Worm (Caenorhabditis elegans): ENCODE results near the gene F59A6.4.

F59A6.4 gene

DNA sequence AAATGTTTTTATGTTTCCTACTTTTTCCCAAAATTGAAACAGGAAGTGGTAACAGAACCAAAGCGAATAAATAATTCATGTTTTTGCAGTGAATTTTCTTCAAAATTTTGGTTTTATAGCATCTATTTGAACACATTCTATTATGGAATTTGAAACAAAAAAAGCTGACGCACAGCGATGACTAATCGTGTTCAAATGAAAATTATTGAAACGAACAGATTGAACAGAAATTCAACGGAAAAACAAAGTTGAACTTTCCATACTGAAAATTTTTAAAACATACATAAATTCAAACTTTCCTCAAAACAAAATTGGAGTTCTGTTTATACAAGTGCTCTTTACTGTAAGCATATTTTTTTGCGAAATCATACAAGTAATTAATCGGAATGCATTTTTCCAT lies 7.1 kb downstream of the F59A6.4 start, which contains the start of gene F59A6.12:
Gene F59A6.12 (minus strand): TSS at position 101 of the 400 bp plus-strand sequence.
- no peak for TF ChIP-seq ceh-13 (GFP tag; optimal IDR thresholded peaks at IDR 0.05)
- no peak for TF ChIP-seq tbx-11 (GFP tag; IDR thresholded peaks at IDR 0.05)
- TF ChIP-seq sea-1 (GFP tag; conservative IDR thresholded peaks at IDR 0.05): no peak
- TF ChIP-seq tra-4 (tag; optimal IDR thresholded peaks at IDR 0.05): no peak
- no peak for TF ChIP-seq pes-1 (GFP tag; IDR thresholded peaks at IDR 0.05)
- TF ChIP-seq ets-7 (tag; optimal IDR thresholded peaks at IDR 0.05): no peak
- TF ChIP-seq hnd-1 (tag; optimal IDR thresholded peaks at IDR 0.05): no peak
- no peak for TF ChIP-seq hmbx-1 (tag; optimal IDR thresholded peaks at IDR 0.05)
- no peak for TF ChIP-seq hmg-4 (GFP tag; optimal IDR thresholded peaks at IDR 0.05)
- no peak for TF ChIP-seq ceh-36 (tag; optimal IDR thresholded peaks at IDR 0.05)
- TF ChIP-seq ama-1 (optimal IDR thresholded peaks at IDR 0.05): no peak
- TF ChIP-seq scrt-1 (GFP tag; IDR thresholded peaks at IDR 0.05): no peak
- no peak for TF ChIP-seq flt-1 (GFP tag; IDR thresholded peaks at IDR 0.05)
- TF ChIP-seq aly-1 (tag; optimal IDR thresholded peaks at IDR 0.05): no peak
- no peak for TF ChIP-seq B0310.2 (tag; optimal IDR thresholded peaks at IDR 0.05)
- TF ChIP-seq F13C5.2 (tag; optimal IDR thresholded peaks at IDR 0.05): no peak
- no peak for TF ChIP-seq tbx-37 (GFP tag; conservative IDR thresholded peaks at IDR 0.05)

DNA sequence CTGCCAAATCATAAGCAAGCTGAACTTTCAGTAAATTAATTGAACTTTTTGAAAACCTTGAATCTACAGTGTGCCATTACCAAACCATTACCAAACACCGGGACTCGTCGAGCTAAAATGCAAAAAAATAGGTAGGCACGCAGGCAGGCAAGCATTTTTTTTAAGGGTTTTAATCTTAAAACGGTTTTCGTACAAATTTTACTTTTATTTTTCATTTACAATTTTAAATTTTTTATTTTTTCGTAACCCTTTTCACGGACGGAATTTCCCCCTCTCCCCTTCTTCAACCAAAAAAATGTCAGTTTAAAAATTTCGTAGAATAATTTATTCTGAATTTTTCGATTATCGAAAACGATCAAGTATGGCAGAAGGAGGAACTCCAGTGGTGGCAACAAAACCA lies 9.5 kb downstream of the F59A6.4 start, which contains the start of gene F59A6.2:
Gene F59A6.2 (plus strand): TSS at position 301 of the 400 bp plus-strand sequence.
- no peak for TF ChIP-seq sea-1 (GFP tag; conservative IDR thresholded peaks at IDR 0.05)

DNA sequence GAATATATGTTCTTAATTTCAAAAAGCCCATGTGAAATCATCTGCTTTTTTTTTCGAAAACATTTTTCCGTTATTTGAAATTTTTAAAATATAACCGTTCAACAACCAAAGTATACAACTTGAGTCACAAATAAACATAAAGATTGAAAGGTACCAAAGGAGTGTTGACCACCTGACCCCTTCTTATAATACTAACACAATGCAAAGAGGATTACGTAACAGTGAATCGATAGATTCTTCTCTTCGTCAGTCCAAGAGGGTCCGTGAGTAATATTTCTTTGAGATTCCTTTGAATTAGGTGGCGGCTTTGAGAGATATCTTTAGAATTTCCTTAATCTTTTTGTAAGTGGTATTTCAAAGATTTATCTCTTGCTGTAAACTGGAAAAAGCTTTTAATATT lies 11.3 kb downstream of the F59A6.4 start:
- TF ChIP-seq hmbx-1 (tag; optimal IDR thresholded peaks at IDR 0.05): no peak
- TF ChIP-seq pes-1 (GFP tag; IDR thresholded peaks at IDR 0.05): no peak
- TF ChIP-seq ceh-13 (GFP tag; optimal IDR thresholded peaks at IDR 0.05): no peak
- no peak for TF ChIP-seq ets-7 (tag; optimal IDR thresholded peaks at IDR 0.05)
- no peak for TF ChIP-seq B0310.2 (tag; optimal IDR thresholded peaks at IDR 0.05)
- no peak for TF ChIP-seq ama-1 (optimal IDR thresholded peaks at IDR 0.05)
- no peak for TF ChIP-seq F13C5.2 (tag; optimal IDR thresholded peaks at IDR 0.05)
- TF ChIP-seq sea-1 (GFP tag; conservative IDR thresholded peaks at IDR 0.05): no peak
- TF ChIP-seq aly-1 (tag; optimal IDR thresholded peaks at IDR 0.05): no peak
- no peak for TF ChIP-seq hnd-1 (tag; optimal IDR thresholded peaks at IDR 0.05)
- no peak for TF ChIP-seq tbx-11 (GFP tag; IDR thresholded peaks at IDR 0.05)
- TF ChIP-seq hmg-4 (GFP tag; optimal IDR thresholded peaks at IDR 0.05): no peak
- no peak for TF ChIP-seq tra-4 (tag; optimal IDR thresholded peaks at IDR 0.05)
- no peak for TF ChIP-seq ceh-36 (tag; optimal IDR thresholded peaks at IDR 0.05)

DNA sequence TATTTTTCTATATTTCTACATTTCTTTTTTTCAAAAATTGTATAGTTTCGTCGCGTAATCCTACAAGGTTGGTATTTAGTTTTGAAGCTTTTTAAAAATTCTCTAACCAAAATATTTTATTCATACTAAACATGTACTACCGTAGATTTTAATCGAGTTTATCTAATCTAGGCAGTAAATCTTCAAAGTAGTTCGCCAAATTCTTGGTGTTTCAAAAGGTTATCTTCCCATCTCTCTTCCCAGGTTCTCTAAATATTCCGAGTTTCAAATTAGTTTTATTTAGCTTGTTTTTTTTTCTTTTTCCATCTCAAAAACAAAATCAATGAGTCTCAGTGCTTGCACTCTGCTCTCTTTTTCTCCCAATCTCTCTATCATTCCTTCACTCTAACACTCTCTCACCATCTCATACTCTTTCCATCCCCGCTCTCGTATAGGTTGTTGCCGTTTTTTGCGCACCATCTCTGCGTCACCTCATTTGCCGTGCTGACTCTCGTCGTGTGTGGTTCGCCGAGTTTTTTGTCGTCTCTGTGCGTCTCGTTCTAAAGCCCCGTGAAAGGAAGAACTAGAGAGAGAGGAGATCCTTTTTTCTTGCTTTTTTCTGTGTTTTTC lies 12.2 kb downstream of the F59A6.4 start:
- TF ChIP-seq ceh-36 (tag; optimal IDR thresholded peaks at IDR 0.05) (no peak), hmbx-1 (tag; optimal IDR thresholded peaks at IDR 0.05) (no peak), B0310.2 (tag; optimal IDR thresholded peaks at IDR 0.05) (no peak), aly-1 (tag; optimal IDR thresholded peaks at IDR 0.05) (peak; percentile 42), ets-7 (tag; optimal IDR thresholded peaks at IDR 0.05) (no peak), ama-1 (optimal IDR thresholded peaks at IDR 0.05) (no peak), hmg-4 (GFP tag; optimal IDR thresholded peaks at IDR 0.05) (peak; percentile 46), tra-4 (tag; optimal IDR thresholded peaks at IDR 0.05) (no peak)

DNA sequence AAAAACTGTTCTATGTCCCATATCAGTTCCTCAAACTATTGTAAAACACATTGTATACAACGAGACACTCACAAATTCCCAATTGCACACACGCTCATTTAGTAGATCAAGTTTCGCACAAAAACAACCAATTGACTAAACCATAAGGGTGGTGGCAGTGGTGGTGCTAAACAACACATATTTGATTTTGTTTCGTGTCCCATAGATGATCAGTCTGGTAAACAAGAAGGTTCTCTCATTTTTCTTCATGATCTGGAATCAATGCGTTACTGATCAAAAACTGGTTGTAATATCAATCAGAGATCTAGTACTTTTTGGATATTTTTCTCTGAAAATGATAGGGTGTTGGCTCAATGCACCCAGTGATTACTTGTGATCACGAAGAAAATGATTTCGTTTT lies 13.7 kb downstream of the F59A6.4 start:
- TF ChIP-seq B0310.2 (tag; optimal IDR thresholded peaks at IDR 0.05): no peak
- TF ChIP-seq ets-7 (tag; optimal IDR thresholded peaks at IDR 0.05): no peak
- no peak for TF ChIP-seq ceh-13 (GFP tag; optimal IDR thresholded peaks at IDR 0.05)
- no peak for TF ChIP-seq aly-1 (tag; optimal IDR thresholded peaks at IDR 0.05)
- TF ChIP-seq F13C5.2 (tag; optimal IDR thresholded peaks at IDR 0.05): no peak
- TF ChIP-seq ceh-36 (tag; optimal IDR thresholded peaks at IDR 0.05): no peak
- no peak for TF ChIP-seq sea-1 (GFP tag; conservative IDR thresholded peaks at IDR 0.05)
- TF ChIP-seq hmbx-1 (tag; optimal IDR thresholded peaks at IDR 0.05): no peak

DNA sequence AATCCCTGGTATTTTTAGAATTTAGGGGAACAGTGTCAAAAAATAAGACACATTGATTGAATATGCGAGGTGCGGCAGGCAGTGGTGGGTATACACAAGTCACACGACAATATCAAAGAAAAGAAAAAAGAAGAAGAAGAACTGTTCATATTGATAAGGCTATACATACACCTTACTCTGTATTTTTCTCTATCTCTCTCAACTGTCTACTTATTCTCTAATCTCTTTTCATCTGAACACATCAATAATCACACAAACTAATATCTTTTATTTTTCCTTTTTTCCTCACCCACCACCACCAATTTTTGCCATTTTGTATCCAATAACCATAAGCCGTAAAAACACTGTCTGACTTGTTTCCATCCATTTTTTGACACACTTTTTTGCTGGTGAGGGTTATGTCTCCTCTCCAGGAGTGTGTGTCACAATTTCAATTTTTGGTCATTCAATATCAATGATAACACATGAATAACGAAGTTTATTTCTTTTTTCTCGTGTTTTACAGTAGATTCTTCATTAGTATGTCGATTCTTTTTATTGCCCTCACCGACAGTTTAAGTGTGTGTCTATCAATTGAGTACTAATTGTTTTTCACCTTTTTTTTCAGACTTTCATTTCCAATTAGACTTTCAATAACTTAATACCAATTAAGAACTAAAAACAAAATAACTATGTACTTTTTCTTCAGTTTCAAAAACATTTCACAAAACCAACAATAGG lies 14.7 kb downstream of the F59A6.4 start:
- TF ChIP-seq hmbx-1 (tag; optimal IDR thresholded peaks at IDR 0.05) (no peak), aly-1 (tag; optimal IDR thresholded peaks at IDR 0.05) (no peak), hnd-1 (tag; optimal IDR thresholded peaks at IDR 0.05) (no peak), hmg-4 (GFP tag; optimal IDR thresholded peaks at IDR 0.05) (no peak), ceh-36 (tag; optimal IDR thresholded peaks at IDR 0.05) (no peak), sea-1 (GFP tag; conservative IDR thresholded peaks at IDR 0.05) (no peak), flt-1 (GFP tag; IDR thresholded peaks at IDR 0.05) (no peak), ets-7 (tag; optimal IDR thresholded peaks at IDR 0.05) (no peak), tbx-37 (GFP tag; conservative IDR thresholded peaks at IDR 0.05) (no peak), ama-1 (optimal IDR thresholded peaks at IDR 0.05) (no peak), scrt-1 (GFP tag; IDR thresholded peaks at IDR 0.05) (no peak), tbx-11 (GFP tag; IDR thresholded peaks at IDR 0.05) (no peak), pes-1 (GFP tag; IDR thresholded peaks at IDR 0.05) (no peak), ceh-13 (GFP tag; optimal IDR thresholded peaks at IDR 0.05) (no peak), F13C5.2 (tag; optimal IDR thresholded peaks at IDR 0.05) (no peak)

DNA sequence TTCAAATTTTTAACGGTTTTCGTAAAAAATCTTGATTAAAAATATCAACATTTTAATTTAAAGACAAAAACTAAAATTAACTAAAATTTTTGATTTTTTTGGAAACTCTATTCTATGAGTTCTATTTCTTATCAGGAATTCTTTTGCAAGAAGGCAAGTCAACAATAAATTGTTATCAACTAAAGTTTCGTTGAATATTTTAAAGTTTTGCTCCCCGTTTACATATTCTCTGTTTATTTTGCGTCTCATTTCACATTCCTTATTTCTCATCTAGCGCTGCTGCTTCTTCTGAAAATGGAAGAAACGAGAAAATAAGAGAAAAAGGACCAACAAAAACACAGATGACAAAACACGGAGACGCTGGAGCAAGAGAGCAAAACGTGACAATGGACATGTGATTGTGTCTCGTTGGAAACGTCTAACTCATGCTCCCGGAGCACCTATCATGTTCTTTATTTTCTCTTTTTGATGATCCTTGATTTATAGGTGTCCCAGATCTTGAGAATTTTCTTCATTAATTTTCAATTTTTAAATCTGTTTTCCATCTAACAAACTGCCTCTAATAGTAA lies 15.7 kb downstream of the F59A6.4 start:
- TF ChIP-seq hmbx-1 (tag; optimal IDR thresholded peaks at IDR 0.05) (no peak), tbx-11 (GFP tag; IDR thresholded peaks at IDR 0.05) (no peak), hmg-4 (GFP tag; optimal IDR thresholded peaks at IDR 0.05) (no peak), sea-1 (GFP tag; conservative IDR thresholded peaks at IDR 0.05) (no peak)
